Worm (Caenorhabditis elegans): Measurements from ENCODE around the gene nhr-196.

Gene nhr-196

ce11 chrV:15707982-15708381 lies 22.5 kb downstream of the nhr-196 start:
- no peak for TF ChIP-seq F23B12.7 (tag; optimal IDR thresholded peaks at IDR 0.05; ENCODE audit: insufficient read depth)
- TF ChIP-seq somi-1 (GFP tag; optimal IDR thresholded peaks at IDR 0.05), result peak; percentile 27

- no peak for TF ChIP-seq die-1 (tag; optimal IDR thresholded peaks at IDR 0.05)
These were observed 24.9 kb downstream of the nhr-196 start, which contains the start of gene Y6E2A.1 for ce11 chrV:15710401-15710800. Gene Y6E2A.1, minus strand, starts transcription at chrV:15710501.

- TF ChIP-seq aptf-2 (GFP tag; conservative IDR thresholded peaks at IDR 0.05) (no peak), snpc-1.1 (tag; optimal IDR thresholded peaks at IDR 0.05; ENCODE audit: insufficient read depth) (no peak), F23B12.7 (tag; optimal IDR thresholded peaks at IDR 0.05; ENCODE audit: insufficient read depth) (no peak), tbp1 (GFP tag; optimal IDR thresholded peaks at IDR 0.05) (no peak), pbrm-1 (GFP tag; IDR thresholded peaks at IDR 0.05) (no peak)
These were observed 26.4 kb downstream of the nhr-196 start, which contains the start of gene str-101 for ce11 chrV:15711898-15712297. Gene str-101, minus strand, starts transcription at chrV:15711998.

ce11 chrV:15712385-15712784 lies 26.9 kb downstream of the nhr-196 start:
- TF ChIP-seq ceh-91 (GFP tag; IDR thresholded peaks at IDR 0.05), result no peak
- TF ChIP-seq xnd-1 (tag; optimal IDR thresholded peaks at IDR 0.05), result no peak
- no peak for TF ChIP-seq ceh-79 (tag; optimal IDR thresholded peaks at IDR 0.05)
- TF ChIP-seq let-607 (tag; optimal IDR thresholded peaks at IDR 0.05), result no peak
- no peak for TF ChIP-seq mcd-1 (GFP tag; IDR thresholded peaks at IDR 0.05)
- TF ChIP-seq tbp1 (GFP tag; optimal IDR thresholded peaks at IDR 0.05), result no peak
- no peak for TF ChIP-seq hlh-12 (tag; optimal IDR thresholded peaks at IDR 0.05)
- no peak for TF ChIP-seq unc-62 (GFP tag; optimal IDR thresholded peaks at IDR 0.05)
- TF ChIP-seq Y79H2A.3 (GFP tag; conservative IDR thresholded peaks at IDR 0.05), result no peak

ce11 chrV:15715636-15716035 lies 30.1 kb downstream of the nhr-196 start:
- TF ChIP-seq ceh-58 (GFP tag; IDR thresholded peaks at IDR 0.05), result no peak
- TF ChIP-seq dpl-1 (GFP tag; optimal IDR thresholded peaks at IDR 0.05), result no peak
- no peak for TF ChIP-seq efl-1 (GFP tag; optimal IDR thresholded peaks at IDR 0.05)
- TF ChIP-seq die-1 (tag; optimal IDR thresholded peaks at IDR 0.05), result no peak
- TF ChIP-seq mes-4 (tag; optimal IDR thresholded peaks at IDR 0.05), result no peak
- TF ChIP-seq ceh-79 (tag; optimal IDR thresholded peaks at IDR 0.05), result no peak
- TF ChIP-seq madf-10 (tag; optimal IDR thresholded peaks at IDR 0.05), result no peak
- TF ChIP-seq K12H6.12 (tag; optimal IDR thresholded peaks at IDR 0.05), result no peak
- TF ChIP-seq ceh-40 (GFP tag; IDR thresholded peaks at IDR 0.05), result no peak
- no peak for TF ChIP-seq zim-3 (tag; optimal IDR thresholded peaks at IDR 0.05)
- no peak for TF ChIP-seq T26A5.8 (tag; optimal IDR thresholded peaks at IDR 0.05)
- TF ChIP-seq hmg-20 (GFP tag; IDR thresholded peaks at IDR 0.05), result no peak
- TF ChIP-seq F37B4.10 (GFP tag; IDR thresholded peaks at IDR 0.05), result no peak
- TF ChIP-seq him-1 (tag; optimal IDR thresholded peaks at IDR 0.05), result no peak
- TF ChIP-seq unc-130 (GFP tag; optimal IDR thresholded peaks at IDR 0.05), result no peak
- no peak for TF ChIP-seq nhr-27 (tag; optimal IDR thresholded peaks at IDR 0.05)
- TF ChIP-seq ztf-26 (tag; optimal IDR thresholded peaks at IDR 0.05), result no peak

ce11 chrV:15716679-15717078 lies 31.2 kb downstream of the nhr-196 start, which contains the start of gene Y6E2A.4:
Gene Y6E2A.4, minus strand, starts transcription at chrV:15716779.
- TF ChIP-seq rpc-1 (optimal IDR thresholded peaks at IDR 0.05) (no peak), rpc-1 (tag; optimal IDR thresholded peaks at IDR 0.05) (no peak), Y79H2A.3 (GFP tag; conservative IDR thresholded peaks at IDR 0.05) (no peak), F22D6.2 (tag; optimal IDR thresholded peaks at IDR 0.05) (no peak), die-1 (tag; optimal IDR thresholded peaks at IDR 0.05) (no peak), nhr-90 (tag; optimal IDR thresholded peaks at IDR 0.05) (no peak), zim-3 (tag; optimal IDR thresholded peaks at IDR 0.05) (no peak), ztf-28 (GFP tag; IDR thresholded peaks at IDR 0.05) (no peak), ceh-27 (GFP tag; optimal IDR thresholded peaks at IDR 0.05) (no peak), B0336.3 (GFP tag; IDR thresholded peaks at IDR 0.05) (no peak), somi-1 (GFP tag; optimal IDR thresholded peaks at IDR 0.05) (no peak), ceh-91 (GFP tag; IDR thresholded peaks at IDR 0.05) (no peak), ets-4 (GFP tag; optimal IDR thresholded peaks at IDR 0.05) (no peak)
